Fruit fly (Drosophila melanogaster) whole organism, embryonic: ENCODE results near the gene srl.

ENCODE experiments used
- CG10959 ChIP-seq: fragments of 200-800 bp; sonication (Bioruptor generic); IDR thresholded peaks from 2 replicates; pipeline ENCODE4 v1.3.6; 2022; ENCODE audit warnings: missing biosample characterization, missing genetic modification characterization
- CG11093 ChIP-seq: fragments of 200-800 bp; sonication (Bioruptor generic); IDR thresholded peaks from 3 replicates; pipeline ENCODE4 v1.3.6; 2022; ENCODE audit warnings: missing biosample characterization, missing genetic modification characterization
- CG12391 ChIP-seq: fragments of 200-800 bp; sonication (Bioruptor generic); optimal IDR thresholded peaks from 3 replicates; lab custom pipeline; 2018; ENCODE audit warnings: missing biosample characterization, mild to moderate bottlenecking, missing genetic modification characterization, moderate library complexity
- CG14050 ChIP-seq: fragments of 200-800 bp; sonication (Bioruptor generic); IDR thresholded peaks from 3 replicates; pipeline ENCODE4 v1.3.6; 2022; ENCODE audit warnings: missing biosample characterization, missing genetic modification characterization
- CG15073 ChIP-seq: fragments of 200-800 bp; sonication (Bioruptor generic); optimal IDR thresholded peaks from 2 replicates; lab custom pipeline; 2016; ENCODE audit warnings: missing biosample characterization, missing genetic modification characterization
- CG15601 ChIP-seq: fragments of 200-800 bp; sonication (Bioruptor generic); optimal IDR thresholded peaks from 3 replicates; lab custom pipeline; 2019; ENCODE audit warnings: missing biosample characterization, mild to moderate bottlenecking, missing genetic modification characterization, moderate library complexity
- CG16863 ChIP-seq: fragments of 200-800 bp; sonication (Bioruptor generic); optimal IDR thresholded peaks from 3 replicates; lab custom pipeline; 2016; ENCODE audit warnings: missing biosample characterization, missing genetic modification characterization
- CG17802 ChIP-seq: fragments of 200-800 bp; sonication (Bioruptor generic); optimal IDR thresholded peaks from 2 replicates; lab custom pipeline; 2018; ENCODE audit warnings: missing biosample characterization, mild to moderate bottlenecking, missing genetic modification characterization, moderate library complexity
- CG18476 ChIP-seq: fragments of 200-800 bp; sonication (Bioruptor generic); optimal IDR thresholded peaks from 2 replicates; lab custom pipeline; 2016; ENCODE audit warnings: missing biosample characterization, mild to moderate bottlenecking, missing genetic modification characterization
- CG2120 ChIP-seq: fragments of 200-800 bp; sonication (Bioruptor generic); optimal IDR thresholded peaks from 3 replicates; lab custom pipeline; 2016; ENCODE audit warnings: missing biosample characterization, missing genetic modification characterization
- CG3163 ChIP-seq: fragments of 200-800 bp; sonication (Bioruptor generic); optimal IDR thresholded peaks from 3 replicates; lab custom pipeline; 2016; ENCODE audit warnings: missing biosample characterization, missing genetic modification characterization
- CG34376 ChIP-seq: fragments of 200-800 bp; sonication (Bioruptor generic); optimal IDR thresholded peaks from 2 replicates; lab custom pipeline; 2018; ENCODE audit warnings: missing biosample characterization, mild to moderate bottlenecking, missing genetic modification characterization
- CG4328 ChIP-seq: fragments of 200-800 bp; sonication (Bioruptor generic); optimal IDR thresholded peaks from 3 replicates; lab custom pipeline; 2017; ENCODE audit warnings: missing biosample characterization, missing genetic modification reagents, missing genetic modification characterization
- CG6683 ChIP-seq: fragments of 200-800 bp; sonication (Bioruptor generic); optimal IDR thresholded peaks from 2 replicates; lab custom pipeline; 2017; ENCODE audit warnings: missing biosample characterization, mild to moderate bottlenecking, missing genetic modification characterization, missing genetic modification reagents
- CG8388 ChIP-seq: fragments of 200-800 bp; sonication (Bioruptor generic); optimal IDR thresholded peaks from 2 replicates; lab custom pipeline; 2019; ENCODE audit warnings: missing biosample characterization, mild to moderate bottlenecking, missing genetic modification characterization, moderate library complexity
- CG8924 ChIP-seq: fragments of 200-800 bp; optimal IDR thresholded peaks from 3 replicates; lab custom pipeline; 2019; ENCODE audit warnings: missing biosample characterization, mild to moderate bottlenecking, missing genetic modification characterization, moderate library complexity
- CG9609 ChIP-seq: fragments of 200-800 bp; sonication (Bioruptor generic); optimal IDR thresholded peaks from 3 replicates; lab custom pipeline; 2016; ENCODE audit warnings: missing biosample characterization, missing genetic modification characterization
- Dek ChIP-seq: fragments of 200-800 bp; sonication (Bioruptor generic); optimal IDR thresholded peaks from 3 replicates; lab custom pipeline; 2019; ENCODE audit warnings: missing biosample characterization, mild to moderate bottlenecking, missing genetic modification characterization, moderate library complexity
- Dp ChIP-seq: fragments of 200-800 bp; sonication (Bioruptor generic); optimal IDR thresholded peaks from 2 replicates; lab custom pipeline; 2018; ENCODE audit warnings: missing biosample characterization, mild to moderate bottlenecking, missing genetic modification characterization, moderate library complexity
- Hand ChIP-seq: fragments of 200-800 bp; sonication (Bioruptor generic); optimal IDR thresholded peaks from 2 replicates; lab custom pipeline; 2017; ENCODE audit warnings: mild to moderate bottlenecking, missing biosample characterization, missing genetic modification reagents, missing genetic modification characterization
- MTF-1 ChIP-seq: fragments of 200-800 bp; sonication (Bioruptor generic); optimal IDR thresholded peaks from 2 replicates; lab custom pipeline; 2018; ENCODE audit warnings: missing biosample characterization, mild to moderate bottlenecking, missing genetic modification characterization, borderline replicate concordance
- Med ChIP-seq: fragments of 200-800 bp; sonication (Bioruptor generic); peaks from one replicate; lab custom pipeline; 2016; ENCODE audit warnings: missing biosample characterization, missing genetic modification characterization, mild to moderate bottlenecking, inconsistent platforms, moderate library complexity
- Meics ChIP-seq: fragments of 200-800 bp; sonication (Bioruptor generic); optimal IDR thresholded peaks from 2 replicates; lab custom pipeline; 2017; ENCODE audit warnings: missing biosample characterization, mild to moderate bottlenecking, missing genetic modification characterization
- Opbp ChIP-seq: fragments of 200-800 bp; sonication (Bioruptor generic); IDR thresholded peaks from 3 replicates; pipeline ENCODE4 v1.3.6; 2022; ENCODE audit warnings: missing biosample characterization, missing genetic modification characterization; ENCODE audit not compliant: partially characterized antibody
- Pdp1 ChIP-seq, 2 experiments: fragments of 200-800 bp; sonication (Bioruptor generic); optimal IDR thresholded peaks; 3 replicates each; lab custom pipeline; 2016; ENCODE audit warnings: missing biosample characterization in 2 of 2, missing genetic modification characterization in 2 of 2, mild to moderate bottlenecking in 1 of 2, moderate library complexity in 1 of 2
- al ChIP-seq: fragments of 200-800 bp; sonication (Bioruptor generic); IDR thresholded peaks from 2 replicates; pipeline ENCODE4 v1.3.6; 2022; ENCODE audit warnings: missing biosample characterization, missing genetic modification characterization
- az2 ChIP-seq: fragments of 200-800 bp; sonication (Bioruptor generic); optimal IDR thresholded peaks from 3 replicates; lab custom pipeline; 2016; ENCODE audit warnings: missing biosample characterization, missing genetic modification characterization
- bsh ChIP-seq, 2 experiments: fragments of 200-800 bp; sonication (Bioruptor generic); optimal IDR thresholded peaks; 2 replicates each; lab custom pipeline; 2017 to 2018; ENCODE audit warnings: mild to moderate bottlenecking in 2 of 2, missing biosample characterization in 2 of 2, missing genetic modification characterization in 2 of 2, moderate library complexity in 1 of 2
- cad ChIP-seq: fragments of >200 bp; optimal IDR thresholded peaks from 2 replicates; lab custom pipeline; 2017; ENCODE audit warnings: missing biosample characterization, missing genetic modification characterization
- chif ChIP-seq, 2 experiments: fragments of 200-800 bp; sonication (Bioruptor generic); optimal IDR thresholded peaks; 3 replicates each; lab custom pipeline; 2016; ENCODE audit warnings: missing biosample characterization in 2 of 2, missing genetic modification characterization in 2 of 2
- corto ChIP-seq: fragments of 200-800 bp; sonication (Bioruptor generic); optimal IDR thresholded peaks from 2 replicates; lab custom pipeline; 2016; ENCODE audit warnings: missing biosample characterization, mild to moderate bottlenecking, missing genetic modification characterization, moderate library complexity
- croc ChIP-seq: fragments of 200-800 bp; sonication (Bioruptor generic); conservative IDR thresholded peaks from 3 replicates; pipeline ENCODE4 v1.3.6; 2022; ENCODE audit warnings: missing biosample characterization, missing genetic modification characterization
- dimm ChIP-seq: fragments of 200-800 bp; sonication (Bioruptor generic); IDR thresholded peaks from 2 replicates; pipeline ENCODE4 v1.3.6; 2022; ENCODE audit warnings: missing biosample characterization, missing genetic modification characterization
- ems ChIP-seq: fragments of 200-800 bp; sonication (Bioruptor generic); optimal IDR thresholded peaks from 3 replicates; lab custom pipeline; 2016; ENCODE audit warnings: missing biosample characterization, missing genetic modification characterization
- exex ChIP-seq: fragments of 200-800 bp; sonication (Bioruptor generic); optimal IDR thresholded peaks from 4 replicates; lab custom pipeline; 2018; ENCODE audit warnings: missing biosample characterization, mild to moderate bottlenecking, missing genetic modification characterization, moderate library complexity
- fu2 ChIP-seq: fragments of 200-800 bp; sonication (Bioruptor generic); optimal IDR thresholded peaks from 2 replicates; lab custom pipeline; 2016; ENCODE audit warnings: missing biosample characterization, missing genetic modification characterization
- grau ChIP-seq: fragments of 200-800 bp; optimal IDR thresholded peaks from 3 replicates; lab custom pipeline; 2019; ENCODE audit warnings: missing biosample characterization, mild to moderate bottlenecking, missing genetic modification characterization, moderate library complexity
- gro ChIP-seq: fragments of 200-800 bp; sonication (Bioruptor generic); optimal IDR thresholded peaks from 2 replicates; lab custom pipeline; 2016; ENCODE audit warnings: missing biosample characterization, missing genetic modification characterization
- gt ChIP-seq: fragments of 200-800 bp; sonication (Bioruptor generic); IDR thresholded peaks from 2 replicates; pipeline ENCODE4 v1.3.6; 2022; ENCODE audit warnings: missing biosample characterization, missing genetic modification characterization
- hkb ChIP-seq, 2 experiments: fragments of 200-800 bp in 1 of 2; fragments of >200 bp in 1 of 2; sonication (Bioruptor generic) in 1 of 2; IDR thresholded peaks in 1 of 2; optimal IDR thresholded peaks in 1 of 2; 2 replicates each; pipeline versions ENCODE4 v1.3.6 to Lab custom; 2017 to 2022; ENCODE audit warnings: missing biosample characterization in 1 of 2, missing genetic modification characterization in 1 of 2
- klu ChIP-seq: fragments of 200-800 bp; sonication (Bioruptor generic); IDR thresholded peaks from 2 replicates; pipeline ENCODE4 v1.3.6; 2022; ENCODE audit warnings: missing biosample characterization, missing genetic modification characterization
- knrl ChIP-seq: fragments of 200-800 bp; sonication (Bioruptor generic); IDR thresholded peaks from 3 replicates; pipeline ENCODE4 v1.3.6; 2022; ENCODE audit warnings: missing biosample characterization, missing genetic modification characterization; ENCODE audit not compliant: partially characterized antibody
- lmd ChIP-seq: fragments of 200-800 bp; sonication (Bioruptor generic); IDR thresholded peaks from 2 replicates; pipeline ENCODE4 v1.3.6; 2022; ENCODE audit warnings: missing biosample characterization, missing genetic modification characterization
- mam ChIP-seq: fragments of 200-800 bp; sonication (Bioruptor generic); optimal IDR thresholded peaks from 3 replicates; lab custom pipeline; 2016; ENCODE audit warnings: missing biosample characterization, missing genetic modification characterization
- pnt ChIP-seq: fragments of 200-800 bp; sonication (Bioruptor generic); optimal IDR thresholded peaks from 3 replicates; lab custom pipeline; 2016; ENCODE audit warnings: missing biosample characterization, missing genetic modification characterization
- row ChIP-seq: fragments of 200-800 bp; sonication (Bioruptor generic); IDR thresholded peaks from 3 replicates; pipeline ENCODE4 v1.3.6; 2022; ENCODE audit warnings: missing biosample characterization, missing genetic modification characterization
- sens ChIP-seq: fragments of 200-800 bp; sonication (Bioruptor generic); peaks from one replicate; lab custom pipeline; 2016; ENCODE audit warnings: missing biosample characterization, missing genetic modification characterization
- sqz ChIP-seq: fragments of 200-800 bp; sonication (Bioruptor generic); optimal IDR thresholded peaks from 3 replicates; lab custom pipeline; 2018; ENCODE audit warnings: missing biosample characterization, mild to moderate bottlenecking, missing genetic modification characterization
- wek ChIP-seq: fragments of 200-800 bp; sonication (Bioruptor generic); optimal IDR thresholded peaks from 3 replicates; lab custom pipeline; 2018; ENCODE audit warnings: missing biosample characterization, mild to moderate bottlenecking, missing genetic modification characterization, moderate library complexity
- zfh2 ChIP-seq: fragments of 200-800 bp; sonication (Bioruptor generic); optimal IDR thresholded peaks from 2 replicates; lab custom pipeline; 2016; ENCODE audit warnings: missing biosample characterization, missing genetic modification characterization

Gene srl

DNA sequence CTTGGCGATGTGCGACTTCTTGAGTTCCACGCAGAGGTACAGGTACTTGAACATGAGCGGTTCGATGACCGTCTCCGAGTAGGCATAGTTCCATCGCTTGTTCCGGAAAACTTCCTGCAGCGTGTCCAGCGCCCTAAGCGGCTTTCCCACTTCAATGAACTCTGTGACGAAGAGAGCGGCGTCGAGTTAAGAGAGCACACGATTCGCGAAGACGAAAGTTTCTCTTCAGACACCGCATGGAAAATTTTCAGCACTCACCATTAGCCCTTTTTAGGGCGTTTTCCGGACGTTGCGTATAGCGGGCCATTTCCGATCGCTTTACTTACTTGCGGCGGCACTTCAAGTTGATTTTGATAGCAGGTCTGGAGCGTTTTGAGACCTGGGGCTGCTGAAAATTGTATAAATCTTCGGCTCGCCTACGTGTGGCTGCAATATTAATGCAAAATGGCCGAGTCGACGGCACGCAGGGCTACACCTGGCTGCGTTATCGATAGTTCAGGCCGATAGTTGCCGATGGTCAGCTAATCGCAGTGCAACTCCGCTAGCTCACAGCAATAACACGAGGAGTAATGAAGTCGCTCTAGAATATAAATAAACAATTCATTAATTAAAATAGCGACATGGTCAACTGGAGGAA lies 4.4 kb upstream of the srl start, which contains the start of the genes eIF3a and CG1074 (continued):
- TF ChIP-seq Hand (GFP tag; lab: Kevin White, UChicago) (peak; percentile 35), Opbp (GFP tag; lab: Robert Waterston, UW) (peak; percentile 99), CG16863 (peak; percentile 32), mam (peak; percentile 61), CG2120 (GFP tag; lab: Kevin White, UChicago) (peak; percentile 73), sens (GFP tag; lab: Kevin White, UChicago) (peak; percentile 96), fu2 (GFP tag; lab: Kevin White, UChicago) (peak; percentile 0), CG11093 (GFP tag; lab: Robert Waterston, UW) (0 out of 3 replicates have a peak, but pooled peaks have one; percentile 8), CG34376 (GFP tag; lab: Kevin White, UChicago) (peak; percentile 89), Meics (GFP tag; lab: Kevin White, UChicago) (peak; percentile 76), gro (peak; percentile 75), wek (peak; percentile 65), az2 (peak; percentile 30), row (GFP tag; lab: Robert Waterston, UW) (peak; percentile 63), bsh (GFP tag; optimal IDR thresholded peaks at IDR 0.05; lab: Kevin White, UChicago) (peak; percentile 11 to 42), Med (GFP tag; lab: Kevin White, UChicago) (peak; percentile 97), CG6683 (peak; percentile 43), klu (GFP tag; lab: Robert Waterston, UW) (no peak), sqz (GFP tag; lab: Kevin White, UChicago) (no peak), ems (GFP tag; lab: Kevin White, UChicago) (peak; percentile 57), CG3163 (GFP tag; lab: Kevin White, UChicago) (peak; percentile 99), zfh2 (GFP tag; lab: Kevin White, UChicago) (peak; percentile 52), exex (tag; lab: Kevin White, UChicago) (no peak), CG15601 (tag; lab: Kevin White, UChicago) (peak; percentile 55), MTF-1 (GFP tag; lab: Kevin White, UChicago) (peak; percentile 55), knrl (GFP tag; lab: Robert Waterston, UW) (peak; percentile 97), CG4328 (GFP tag; lab: Kevin White, UChicago) (peak; percentile 51), gt (peak; percentile 7; the same call in 1 of the 2 replicates), Dp (GFP tag; lab: Kevin White, UChicago) (peak; percentile 51), CG14050 (GFP tag; lab: Robert Waterston, UW) (0 out of 3 replicates have a peak, but pooled peaks have one; percentile 34), pnt (GFP tag; lab: Kevin White, UChicago) (no peak), CG17802 (tag; lab: Kevin White, UChicago) (peak; percentile 52), croc (GFP tag; lab: Robert Waterston, UW) (peak; percentile 23; the same call in 1 of the 3 replicates), CG10959 (GFP tag; lab: Robert Waterston, UW) (peak; percentile 41; the same call in 1 of the 2 replicates), CG12391 (tag; lab: Kevin White, UChicago) (peak; percentile 66), cad (GFP tag; lab: Kevin White, UChicago) (no peak), corto (GFP tag; lab: Kevin White, UChicago) (no peak), al (peak; percentile 21; the same call in 1 of the 2 replicates)

DNA sequence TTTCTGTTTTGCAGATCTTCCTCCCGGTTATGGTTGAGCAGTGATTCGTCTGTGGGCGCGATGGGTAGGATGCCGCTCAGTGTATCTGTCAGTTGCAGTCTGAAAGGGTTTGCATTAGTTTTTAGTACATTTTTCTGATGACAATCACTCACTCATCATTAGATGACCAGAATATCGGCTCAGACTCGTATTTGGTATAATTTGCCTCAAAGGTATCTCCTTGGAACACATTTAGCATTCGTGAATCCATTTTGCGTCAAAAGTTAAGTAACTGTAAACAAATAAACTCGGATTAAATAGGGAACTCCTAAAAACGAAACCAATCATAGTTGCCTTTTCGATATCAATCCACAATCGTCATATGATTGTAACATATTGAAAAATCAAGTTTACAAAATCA lies 2.4 kb downstream of the srl start, which contains the start of gene CG31525:
Gene CG31525, plus strand, starts transcription at position 301 of the 400 bp plus-strand sequence.
- TF ChIP-seq dimm (GFP tag; lab: Robert Waterston, UW) (no peak), Opbp (GFP tag; lab: Robert Waterston, UW) (no peak), CG8924 (tag; lab: Kevin White, UChicago) (no peak), CG18476 (GFP tag; lab: Kevin White, UChicago) (no peak), grau (no peak), chif (GFP tag; optimal IDR thresholded peaks at IDR 0.05; lab: Kevin White, UChicago) (no peak), CG8388 (GFP tag; lab: Kevin White, UChicago) (no peak), Pdp1 (GFP tag; optimal IDR thresholded peaks at IDR 0.05; lab: Kevin White, UChicago) (no peak), Dek (no peak), CG9609 (GFP tag; lab: Kevin White, UChicago) (no peak), CG15073 (no peak), lmd (no peak), hkb (optimal IDR thresholded peaks at IDR 0.05; lab: Kevin White, UChicago) (no peak), hkb (GFP tag; IDR thresholded peaks at IDR 0.05; lab: Robert Waterston, UW) (no peak)
